Fruit fly (Drosophila melanogaster) whole organism, embryonic: Measurements from ENCODE around the gene GC.

Experiments
- CG14441 ChIP-seq: fragments of 200-800 bp; sonication (Bioruptor generic); IDR thresholded peaks from 2 replicates; pipeline ENCODE4 v1.3.6; 2022; ENCODE audit warnings: missing biosample characterization, missing genetic modification characterization
- CG43689 ChIP-seq: fragments of 200-800 bp; sonication (Bioruptor generic); IDR thresholded peaks from 2 replicates; pipeline ENCODE4 v1.3.6; 2022; ENCODE audit warnings: missing biosample characterization, missing genetic modification characterization
- otp ChIP-seq: fragments of 200-800 bp; sonication (Bioruptor generic); IDR thresholded peaks from 3 replicates; pipeline ENCODE4, ENCODE4 v1.3.6; 2022; ENCODE audit warnings: missing biosample characterization, missing genetic modification characterization

dm6 chr3L:1584003-1584402 is 45.1 kb downstream of the GC start:
- TF ChIP-seq CG14441 (GFP tag; lab: Robert Waterston, UW) (peak; percentile 76), CG43689 (0 out of 2 replicates have a peak, but pooled peaks have one; percentile 50), otp (peak; percentile 84)
